Worm (Caenorhabditis elegans): ENCODE data around the gene K05F6.12.

DNA sequence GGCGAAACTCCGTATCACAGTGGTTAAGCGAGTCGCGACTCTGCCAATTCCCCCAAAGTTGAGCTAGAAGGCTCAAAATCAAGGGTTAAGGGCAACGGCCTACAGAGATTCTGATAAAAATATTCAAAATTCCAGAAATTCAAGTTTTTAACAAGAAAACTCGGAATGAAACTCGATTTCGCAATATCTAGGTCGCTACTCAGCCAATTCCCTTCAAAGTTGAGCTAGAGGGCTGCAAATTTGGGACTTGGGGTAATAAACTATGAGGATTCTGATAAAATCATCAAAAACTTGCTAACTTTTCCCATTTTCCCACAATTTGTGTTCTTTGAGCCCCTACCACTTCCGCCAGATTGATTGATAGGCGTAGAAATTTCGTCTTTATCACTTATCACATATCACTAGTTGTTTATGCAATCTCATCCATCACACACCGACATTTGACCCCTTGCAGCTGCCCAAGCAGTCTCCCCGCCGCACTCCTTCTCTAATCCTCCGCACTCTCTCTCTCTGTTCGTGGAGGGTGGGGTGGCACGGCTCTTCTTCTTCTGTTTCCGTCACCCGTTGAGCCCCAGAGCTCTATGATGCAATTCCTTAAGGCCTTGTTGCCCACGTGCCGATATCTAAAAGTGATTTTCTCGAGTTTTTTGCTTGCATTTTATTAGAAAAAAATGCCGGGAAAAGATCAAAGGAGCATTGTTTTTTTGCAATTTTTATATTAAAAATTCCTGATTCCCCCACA is 43.9 kb upstream of the K05F6.12 start:
- TF ChIP-seq him-1 (tag; optimal IDR thresholded peaks at IDR 0.05) = no peak
- no peak for TF ChIP-seq dao-5 (tag; optimal IDR thresholded peaks at IDR 0.05)
- no peak for TF ChIP-seq W03F9.2 (tag; optimal IDR thresholded peaks at IDR 0.05)

Data from whole organism, L4/young adult.